Worm (Caenorhabditis elegans) whole organism, L4 larva: ENCODE data around the gene Y77E11A.23.

ENCODE experiments used
- lin-15B ChIP-seq: fragments of 150-350 bp; sonication (generic microtip); optimal IDR thresholded peaks from 3 replicates; lab custom pipeline; 2014; ENCODE audit warnings: missing biosample characterization, missing genetic modification characterization
- nhr-111 ChIP-seq: fragments of 200-800 bp; sonication (Bioruptor generic); optimal IDR thresholded peaks from 2 replicates; lab custom pipeline; 2018; ENCODE audit warnings: mild to moderate bottlenecking, missing genetic modification characterization, missing compliant biosample characterization

ce11 chrIV:1397895-1398294 lies 32.3 kb downstream of the Y77E11A.23 start:
- TF ChIP-seq nhr-111 (GFP tag; lab: Kevin White, UChicago) (no peak), lin-15B (tag; lab: Kevin White, UChicago) (no peak)
